Worm (Caenorhabditis elegans): Measurements from ENCODE around the gene H08M01.1.

DNA sequence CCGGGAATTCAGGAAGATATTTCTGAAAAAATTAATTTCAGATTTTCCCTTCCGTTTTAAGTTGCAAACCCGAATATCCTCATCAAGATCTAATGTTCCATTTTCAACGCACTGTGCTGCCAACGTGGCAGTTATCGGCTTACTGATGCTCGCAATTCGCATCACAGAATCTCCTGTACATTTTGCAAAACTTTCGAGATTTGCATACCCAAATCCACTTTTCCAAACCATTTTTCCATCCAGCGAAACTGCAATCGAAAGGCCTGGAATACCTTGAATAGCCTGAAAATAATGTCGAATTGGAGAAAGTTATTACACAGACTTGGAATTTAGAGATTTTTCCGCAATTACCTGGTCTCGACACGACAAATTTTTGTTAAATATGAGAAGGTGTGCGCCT lies 51.4 kb downstream of the H08M01.1 start:
- TF ChIP-seq dmd-4 (tag; optimal IDR thresholded peaks at IDR 0.05) (no peak), ztf-11 (tag; optimal IDR thresholded peaks at IDR 0.05) (no peak), mbf-1 (tag; optimal IDR thresholded peaks at IDR 0.05) (no peak), nhr-6 (tag; optimal IDR thresholded peaks at IDR 0.05) (no peak), sma-3 (GFP tag; optimal IDR thresholded peaks at IDR 0.05) (no peak), ceh-82 (tag; optimal IDR thresholded peaks at IDR 0.05) (no peak)
